Worm (Caenorhabditis elegans) whole organism, L4 larva: ENCODE data around the gene W06H8.6.

ENCODE experiments used
- D1046.2 ChIP-seq: fragments of 200-800 bp; sonication (Bioruptor generic); IDR thresholded peaks from 2 replicates; pipeline ENCODE4 v1.3.6; 2022; ENCODE audit warnings: missing genetic modification characterization, missing compliant biosample characterization
- F44E2.7 ChIP-seq: fragments of 200-800 bp; sonication (Bioruptor generic); IDR thresholded peaks from 2 replicates; pipeline ENCODE4 v2.1.2; 2022; ENCODE audit warnings: missing genetic modification characterization, missing compliant biosample characterization
- T20F7.1 ChIP-seq: fragments of 200-800 bp; sonication (Bioruptor generic); optimal IDR thresholded peaks from 2 replicates; lab custom pipeline; 2018; ENCODE audit warnings: mild to moderate bottlenecking, missing genetic modification characterization, missing compliant biosample characterization
- Y105C5A.15 ChIP-seq: fragments of 200-800 bp; sonication (Bioruptor generic); IDR thresholded peaks from 2 replicates; pipeline ENCODE4 v1.3.6; 2022; ENCODE audit warnings: missing genetic modification characterization, missing compliant biosample characterization
- ZK546.5 ChIP-seq, 2 experiments: sonication (generic microtip); optimal IDR thresholded peaks; 2 replicates each; lab custom pipeline; 2017; ENCODE audit warnings: missing biosample characterization in 2 of 2, missing genetic modification characterization in 2 of 2
- ceh-20 ChIP-seq: fragments of 200-800 bp; sonication (Bioruptor generic); IDR thresholded peaks from 2 replicates; pipeline ENCODE4 v1.3.6; 2022; ENCODE audit warnings: missing genetic modification reagents, missing genetic modification characterization, missing compliant biosample characterization
- ceh-62 ChIP-seq: sonication (generic microtip); optimal IDR thresholded peaks from 2 replicates; lab custom pipeline; 2017; ENCODE audit warnings: missing biosample characterization, missing genetic modification characterization
- ceh-82 ChIP-seq: sonication (generic microtip); optimal IDR thresholded peaks from 2 replicates; lab custom pipeline; 2017; ENCODE audit warnings: missing biosample characterization, missing genetic modification characterization
- daf-12 ChIP-seq: fragments of 150-350 bp; optimal IDR thresholded peaks from 2 replicates; lab custom pipeline; 2014; ENCODE audit warnings: missing biosample characterization, missing genetic modification reagents, missing genetic modification characterization
- dmd-6 ChIP-seq: fragments of 200-800 bp; sonication (Bioruptor generic); IDR thresholded peaks from 2 replicates; pipeline ENCODE4 v1.3.6; 2022; ENCODE audit warnings: missing genetic modification reagents, missing genetic modification characterization, missing compliant biosample characterization
- dmd-9 ChIP-seq: fragments of 200-800 bp; sonication (Bioruptor generic); IDR thresholded peaks from 2 replicates; pipeline ENCODE4 v1.3.6; 2022; ENCODE audit warnings: missing genetic modification reagents, missing genetic modification characterization, missing compliant biosample characterization
- dve-1 ChIP-seq: sonication (generic microtip); optimal IDR thresholded peaks from 2 replicates; lab custom pipeline; 2017; ENCODE audit warnings: antibody characterized with exemption, mild to moderate bottlenecking, missing genetic modification characterization, missing compliant biosample characterization; ENCODE audit not compliant: insufficient read depth
- fkh-10 ChIP-seq: fragments of 150-350 bp; optimal IDR thresholded peaks from 2 replicates; lab custom pipeline; 2014; ENCODE audit warnings: missing biosample characterization, missing genetic modification reagents, missing genetic modification characterization
- fos-1 ChIP-seq: fragments of 150-350 bp; optimal IDR thresholded peaks from 2 replicates; lab custom pipeline; 2014; ENCODE audit warnings: missing biosample characterization, missing genetic modification characterization
- gei-8 ChIP-seq: fragments of 200-800 bp; sonication (Bioruptor generic); optimal IDR thresholded peaks from 2 replicates; lab custom pipeline; 2018; ENCODE audit warnings: mild to moderate bottlenecking, missing genetic modification characterization, missing compliant biosample characterization
- hlh-11 ChIP-seq: fragments of 200-800 bp; sonication (Bioruptor generic); optimal IDR thresholded peaks from 2 replicates; lab custom pipeline; 2018; ENCODE audit warnings: mild to moderate bottlenecking, missing genetic modification characterization, missing compliant biosample characterization
- hlh-30 ChIP-seq: sonication (generic microtip); optimal IDR thresholded peaks from 2 replicates; lab custom pipeline; 2017; ENCODE audit warnings: antibody characterized with exemption, mild to moderate bottlenecking, missing genetic modification characterization, missing compliant biosample characterization; ENCODE audit not compliant: insufficient read depth
- lin-1 ChIP-seq: fragments of 200-800 bp; sonication (Bioruptor generic); IDR thresholded peaks from 2 replicates; pipeline ENCODE4 v1.3.6; 2022; ENCODE audit warnings: missing genetic modification reagents, missing genetic modification characterization, missing compliant biosample characterization
- lin-29 ChIP-seq: fragments of 200-800 bp; sonication (Bioruptor generic); IDR thresholded peaks from 2 replicates; pipeline ENCODE4 v1.3.6; 2022; ENCODE audit warnings: missing genetic modification reagents, missing genetic modification characterization, missing compliant biosample characterization
- lin-38 ChIP-seq: fragments of 200-800 bp; sonication (Bioruptor generic); IDR thresholded peaks from 2 replicates; pipeline ENCODE4 v1.3.6; 2022; ENCODE audit warnings: missing genetic modification reagents, missing genetic modification characterization, missing compliant biosample characterization
- lsy-2 ChIP-seq, 2 experiments: fragments of 150-350 bp in 1 of 2; sonication (generic microtip) in 1 of 2; optimal IDR thresholded peaks; 2 replicates each; lab custom pipeline; 2014 to 2017; ENCODE audit warnings: missing biosample characterization in 2 of 2, missing genetic modification characterization in 2 of 2
- mdl-1 ChIP-seq, 2 experiments: fragments of 150-350 bp in 1 of 2; sonication (generic microtip) in 1 of 2; optimal IDR thresholded peaks; 2 replicates each; lab custom pipeline; 2014 to 2017; ENCODE audit warnings: missing biosample characterization in 2 of 2, missing genetic modification characterization in 2 of 2
- mdt-29 ChIP-seq: fragments of 200-800 bp; sonication (Bioruptor generic); IDR thresholded peaks from 2 replicates; pipeline ENCODE4 v1.3.6; 2022; ENCODE audit warnings: missing genetic modification reagents, missing genetic modification characterization, missing compliant biosample characterization
- mep-1 ChIP-seq: fragments of 150-350 bp; sonication (generic microtip); optimal IDR thresholded peaks from 3 replicates; lab custom pipeline; 2014; ENCODE audit warnings: missing biosample characterization, missing genetic modification characterization
- mes-2 ChIP-seq: sonication (generic microtip); optimal IDR thresholded peaks from 2 replicates; lab custom pipeline; 2016; ENCODE audit warnings: missing genotype, mild to moderate bottlenecking, missing genetic modification characterization, missing compliant biosample characterization; ENCODE audit not compliant: poor library complexity, severe bottlenecking
- mxl-3 ChIP-seq: fragments of 200-800 bp; sonication (Bioruptor generic); optimal IDR thresholded peaks from 2 replicates; lab custom pipeline; 2018; ENCODE audit warnings: mild to moderate bottlenecking, missing genetic modification characterization, missing compliant biosample characterization
- nhr-11 ChIP-seq: fragments of 150-350 bp; optimal IDR thresholded peaks from 2 replicates; lab custom pipeline; 2014; ENCODE audit warnings: missing biosample characterization, missing genetic modification characterization
- nhr-111 ChIP-seq: fragments of 200-800 bp; sonication (Bioruptor generic); optimal IDR thresholded peaks from 2 replicates; lab custom pipeline; 2018; ENCODE audit warnings: mild to moderate bottlenecking, missing genetic modification characterization, missing compliant biosample characterization
- nhr-25 ChIP-seq: sonication (generic microtip); optimal IDR thresholded peaks from 2 replicates; lab custom pipeline; 2017; ENCODE audit warnings: missing genetic modification characterization, mild to moderate bottlenecking, missing compliant biosample characterization, antibody characterized with exemption, moderate library complexity, borderline replicate concordance; ENCODE audit not compliant: insufficient read depth
- nhr-28 ChIP-seq: fragments of 150-350 bp; optimal IDR thresholded peaks from 2 replicates; lab custom pipeline; 2014; ENCODE audit warnings: missing biosample characterization, missing genetic modification characterization
- nhr-42 ChIP-seq: fragments of 200-800 bp; sonication (Bioruptor generic); IDR thresholded peaks from 2 replicates; pipeline ENCODE4 v1.3.6; 2022; ENCODE audit warnings: missing genetic modification characterization, missing compliant biosample characterization
- nhr-48 ChIP-seq: sonication (generic microtip); optimal IDR thresholded peaks from 2 replicates; lab custom pipeline; 2016; ENCODE audit warnings: mild to moderate bottlenecking, missing genetic modification characterization, missing compliant biosample characterization
- nhr-77 ChIP-seq: fragments of 150-350 bp; optimal IDR thresholded peaks from 2 replicates; lab custom pipeline; 2014; ENCODE audit warnings: missing biosample characterization, missing genetic modification characterization
- saeg-2 ChIP-seq: fragments of 200-800 bp; sonication (Bioruptor generic); IDR thresholded peaks from 2 replicates; pipeline ENCODE4 v1.3.6; 2022; ENCODE audit warnings: missing genetic modification reagents, missing genetic modification characterization, missing compliant biosample characterization
- snpc-1.2 ChIP-seq: fragments of 200-800 bp; sonication (Bioruptor generic); IDR thresholded peaks from 2 replicates; pipeline ENCODE4 v1.3.6; 2022; ENCODE audit warnings: missing genetic modification reagents, missing genetic modification characterization, missing compliant biosample characterization
- spr-3 ChIP-seq: fragments of 200-800 bp; sonication (Bioruptor generic); optimal IDR thresholded peaks from 2 replicates; lab custom pipeline; 2018; ENCODE audit warnings: mild to moderate bottlenecking, missing genetic modification characterization, missing compliant biosample characterization
- tag-97 ChIP-seq: fragments of 200-800 bp; sonication (Bioruptor generic); IDR thresholded peaks from 2 replicates; pipeline ENCODE4 v1.3.6; 2022; ENCODE audit warnings: missing genetic modification characterization, missing compliant biosample characterization
- unc-130 ChIP-seq: sonication (generic microtip); optimal IDR thresholded peaks from 2 replicates; lab custom pipeline; 2016; ENCODE audit warnings: missing genetic modification reagents, missing genetic modification characterization, missing compliant biosample characterization
- unc-62 ChIP-seq, 3 experiments: fragments of 150-350 bp in 1 of 3; sonication (generic microtip); optimal IDR thresholded peaks in 2 of 3; peaks in 1 of 3; 1 replicate in 1 of 3; 2 replicates in 2 of 3; lab custom pipeline; 2014 to 2017; ENCODE audit warnings: missing biosample characterization in 3 of 3, missing genetic modification characterization in 3 of 3, missing genetic modification reagents in 3 of 3, missing genotype in 1 of 3
- zag-1 ChIP-seq: fragments of 150-350 bp; optimal IDR thresholded peaks from 2 replicates; lab custom pipeline; 2014; ENCODE audit warnings: missing biosample characterization, missing genetic modification characterization
- zfp-2 ChIP-seq: sonication (generic microtip); optimal IDR thresholded peaks from 2 replicates; lab custom pipeline; 2016; ENCODE audit warnings: mild to moderate bottlenecking, missing genetic modification characterization, missing compliant biosample characterization

W06H8.6 gene

DNA sequence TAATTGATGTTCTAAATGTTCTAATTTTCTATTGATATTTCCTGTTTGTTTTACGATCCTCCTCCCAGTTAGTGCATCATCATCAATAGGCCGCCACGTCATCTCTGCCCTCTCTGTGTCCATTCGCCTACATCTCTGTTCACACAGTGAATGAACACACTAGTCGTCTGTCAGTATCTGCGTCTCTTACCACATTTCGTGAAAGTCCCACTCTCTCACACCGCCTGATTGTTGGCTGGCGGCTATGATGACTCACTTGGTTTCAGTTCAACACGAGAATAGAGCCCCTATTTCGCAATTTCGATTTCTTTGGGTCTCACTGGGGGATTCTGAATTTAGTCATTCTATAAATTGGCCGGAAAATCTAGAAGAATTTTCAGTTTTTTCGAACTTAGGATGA, 13.0 kb downstream of the W06H8.6 start (continued):
- TF ChIP-seq unc-62 (GFP tag; optimal IDR thresholded peaks at IDR 0.05 in 1 of 2; lab: Kevin White, UChicago) (peak in 1 of 2 experiments; percentile 100), unc-62 (tag; optimal IDR thresholded peaks at IDR 0.05; lab: Kevin White, UChicago) (no peak), hlh-30 (tag; lab: Kevin White, UChicago) (peak; percentile 94), unc-130 (GFP tag; lab: Kevin White, UChicago) (no peak), zag-1 (tag; lab: Kevin White, UChicago) (no peak), nhr-77 (tag; lab: Kevin White, UChicago) (peak; percentile 54), ceh-20 (GFP tag; lab: Robert Waterston, UW) (0 out of 2 replicates have a peak, but pooled peaks have one; percentile 28), lin-29 (no peak), mes-2 (tag; lab: Kevin White, UChicago) (peak; percentile 66), F44E2.7 (GFP tag; lab: Robert Waterston, UW) (no peak)

DNA sequence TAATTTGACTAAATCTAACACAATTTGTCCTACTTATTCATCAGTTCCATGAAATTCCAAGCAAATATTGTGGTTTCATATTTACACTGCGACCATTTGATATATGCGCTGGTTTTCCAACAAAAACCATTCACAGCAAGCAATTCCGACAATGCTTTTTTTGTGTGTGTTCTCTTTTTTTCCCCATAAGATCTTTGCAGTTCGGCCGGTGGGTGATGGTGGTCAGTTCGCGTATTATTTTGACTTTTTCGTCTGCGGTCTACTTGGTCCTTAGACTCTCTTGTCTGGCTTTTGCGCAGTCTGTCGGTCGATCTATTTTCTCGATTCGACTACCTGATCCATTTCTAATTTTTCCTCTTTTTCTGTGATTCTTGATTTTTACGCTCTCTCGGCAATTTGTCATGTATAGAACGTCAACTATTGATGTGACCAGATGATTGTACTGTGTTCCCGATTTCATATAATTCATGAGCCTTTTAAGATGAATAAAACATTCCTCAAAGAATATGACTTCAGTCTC, 13.5 kb downstream of the W06H8.6 start:
- peak in 1 of 2 experiments; percentile 94 for TF ChIP-seq unc-62 (GFP tag; optimal IDR thresholded peaks at IDR 0.05 in 1 of 2; lab: Kevin White, UChicago)
- TF ChIP-seq unc-62 (tag; optimal IDR thresholded peaks at IDR 0.05; lab: Kevin White, UChicago): no peak
- TF ChIP-seq mdt-29 (GFP tag; lab: Robert Waterston, UW): no peak
- TF ChIP-seq mdl-1 (tag; optimal IDR thresholded peaks at IDR 0.05; lab: Kevin White, UChicago): peak in 1 of 2 experiments; percentile 43
- TF ChIP-seq lsy-2 (tag; optimal IDR thresholded peaks at IDR 0.05; lab: Kevin White, UChicago): peak in 1 of 2 experiments; percentile 6
- peak; percentile 53 for TF ChIP-seq nhr-28 (tag; lab: Kevin White, UChicago)
- TF ChIP-seq, all 104 proteins: peak for 4

DNA sequence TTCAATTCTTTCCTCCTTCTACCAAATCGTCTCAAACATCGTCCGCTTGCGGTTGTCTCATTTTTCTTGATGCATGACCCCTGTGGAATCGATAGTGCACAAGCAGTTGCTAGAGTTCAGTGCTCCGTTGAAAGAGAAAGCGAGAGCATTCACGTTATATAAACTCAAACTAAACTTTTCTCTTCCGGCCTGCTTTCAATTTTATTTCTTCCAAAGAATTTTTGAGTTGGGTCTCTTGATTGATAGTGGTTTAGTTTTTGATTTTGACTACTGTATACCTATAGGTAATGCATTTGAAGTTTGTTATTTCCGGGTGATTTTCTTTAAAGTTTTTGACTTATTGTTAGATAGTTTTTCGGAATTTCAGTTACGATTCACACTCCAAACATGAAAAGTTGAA, 14.2 kb downstream of the W06H8.6 start:
- TF ChIP-seq hlh-30 (tag; lab: Kevin White, UChicago) (peak; percentile 29), unc-62 (GFP tag; optimal IDR thresholded peaks at IDR 0.05 in 1 of 2; lab: Kevin White, UChicago) (peak in 1 of 2 experiments; percentile 95), unc-62 (tag; optimal IDR thresholded peaks at IDR 0.05; lab: Kevin White, UChicago) (no peak), snpc-1.2 (GFP tag; lab: Robert Waterston, UW) (no peak)

DNA sequence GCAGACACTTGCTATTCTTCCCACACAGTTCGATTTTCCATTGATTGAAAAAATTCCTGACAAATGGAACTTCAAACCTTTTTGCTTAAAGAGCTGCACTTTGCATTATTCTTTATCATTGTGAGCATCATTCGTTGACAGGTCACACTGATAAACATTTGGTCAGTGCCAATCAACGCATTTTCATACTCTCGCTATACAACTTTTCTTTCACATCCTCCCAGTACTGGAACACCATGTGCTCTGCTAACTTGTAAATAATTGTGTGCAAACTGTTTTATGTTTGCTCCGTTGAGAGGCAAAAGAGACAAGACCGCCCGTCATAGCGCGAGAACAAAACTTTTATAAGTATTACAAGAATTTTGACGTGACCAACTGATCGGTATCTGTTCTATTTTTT, 15.3 kb downstream of the W06H8.6 start:
- TF ChIP-seq T20F7.1 (GFP tag; lab: Kevin White, UChicago) (peak; percentile 30), ceh-82 (no peak), lin-29 (no peak), ceh-62 (tag; lab: Kevin White, UChicago) (no peak), dmd-9 (GFP tag; lab: Robert Waterston, UW) (no peak), mxl-3 (GFP tag; lab: Kevin White, UChicago) (peak; percentile 76), fkh-10 (GFP tag; lab: Kevin White, UChicago) (no peak), nhr-48 (tag; lab: Kevin White, UChicago) (peak; percentile 47), fos-1 (tag; lab: Kevin White, UChicago) (no peak), daf-12 (no peak), lin-1 (GFP tag; lab: Robert Waterston, UW) (0 out of 2 replicates have a peak, but pooled peaks have one; percentile 25), zfp-2 (no peak), D1046.2 (GFP tag; lab: Robert Waterston, UW) (no peak), saeg-2 (GFP tag; lab: Robert Waterston, UW) (no peak), nhr-111 (no peak), tag-97 (no peak), ZK546.5 (tag; optimal IDR thresholded peaks at IDR 0.05; lab: Kevin White, UChicago) (no peak), dve-1 (tag; lab: Kevin White, UChicago) (peak; percentile 65), nhr-42 (GFP tag; lab: Robert Waterston, UW) (no peak), nhr-28 (tag; lab: Kevin White, UChicago) (peak; percentile 78), nhr-11 (tag; lab: Kevin White, UChicago) (no peak), hlh-11 (tag; lab: Kevin White, UChicago) (peak; percentile 71), lin-38 (GFP tag; lab: Robert Waterston, UW) (no peak), nhr-25 (tag; lab: Kevin White, UChicago) (no peak), unc-62 (GFP tag; optimal IDR thresholded peaks at IDR 0.05 in 1 of 2; lab: Kevin White, UChicago) (peak in 1 of 2 experiments; percentile 40), unc-62 (tag; optimal IDR thresholded peaks at IDR 0.05; lab: Kevin White, UChicago) (no peak), mep-1 (tag; lab: Kevin White, UChicago) (no peak), dmd-6 (GFP tag; lab: Robert Waterston, UW) (peak; percentile 74), mdl-1 (tag; optimal IDR thresholded peaks at IDR 0.05; lab: Kevin White, UChicago) (peak in 1 of 2 experiments; percentile 33), spr-3 (GFP tag; lab: Kevin White, UChicago) (no peak), gei-8 (GFP tag; lab: Kevin White, UChicago) (no peak), Y105C5A.15 (GFP tag; lab: Robert Waterston, UW) (no peak)
